Worm (Caenorhabditis elegans) whole organism, midembryonic: ENCODE data around the gene cutl-26.

Experiments
- T22C8.4 ChIP-seq: fragments of 200-800 bp; sonication (Bioruptor generic); IDR thresholded peaks from 2 replicates; pipeline ENCODE4 v1.3.6; 2022; ENCODE audit warnings: missing genetic modification characterization, missing compliant biosample characterization
- flt-1 ChIP-seq: fragments of 200-800 bp; sonication (Bioruptor generic); IDR thresholded peaks from 2 replicates; pipeline ENCODE4 v1.3.6; 2022; ENCODE audit warnings: missing genetic modification characterization, missing compliant biosample characterization
- ref-1 ChIP-seq: fragments of 200-800 bp; sonication (Bioruptor generic); conservative IDR thresholded peaks from 2 replicates; pipeline ENCODE4 v1.3.6; 2022; ENCODE audit warnings: missing genetic modification reagents, missing genetic modification characterization, missing compliant biosample characterization
- ztf-23 ChIP-seq: fragments of 200-800 bp; sonication (Bioruptor generic); IDR thresholded peaks from 2 replicates; pipeline ENCODE4 v1.3.6; 2022; ENCODE audit warnings: missing genetic modification reagents, missing genetic modification characterization, missing compliant biosample characterization

- no peak for TF ChIP-seq flt-1
- no peak for TF ChIP-seq ztf-23 (GFP tag; lab: Robert Waterston, UW)
- TF ChIP-seq ref-1 (GFP tag; lab: Robert Waterston, UW): no peak
- no peak for TF ChIP-seq T22C8.4
These were observed 45.9 kb downstream of the cutl-26 start for ce11 chrIV:661623-662022.
